Fruit fly (Drosophila melanogaster) whole organism, embryonic: ENCODE data around the gene Wnt6.

ENCODE experiments used
- Ada2b ChIP-seq: fragments of 200-800 bp; sonication (Bioruptor generic); IDR thresholded peaks from 2 replicates; pipeline ENCODE4 v1.3.6; 2022; ENCODE audit warnings: missing biosample characterization, missing genetic modification characterization
- Atf-2 ChIP-seq: fragments of 200-800 bp; sonication (Bioruptor generic); optimal IDR thresholded peaks from 2 replicates; lab custom pipeline; 2016; ENCODE audit warnings: missing biosample characterization, missing genetic modification characterization
- C15 ChIP-seq: fragments of 200-800 bp; sonication (Bioruptor generic); IDR thresholded peaks from 3 replicates; pipeline ENCODE4 v1.3.6; 2022; ENCODE audit warnings: missing biosample characterization, missing genetic modification characterization
- CG1024 ChIP-seq: fragments of 200-800 bp; sonication (Bioruptor generic); IDR thresholded peaks from 2 replicates; pipeline ENCODE4 v1.3.6; 2022; ENCODE audit warnings: missing biosample characterization, missing genetic modification characterization
- CG10959 ChIP-seq: fragments of 200-800 bp; sonication (Bioruptor generic); IDR thresholded peaks from 2 replicates; pipeline ENCODE4 v1.3.6; 2022; ENCODE audit warnings: missing biosample characterization, missing genetic modification characterization
- CG11560 ChIP-seq: fragments of 200-800 bp; sonication (Bioruptor generic); IDR thresholded peaks from 3 replicates; pipeline ENCODE4 v1.3.6; 2022; ENCODE audit warnings: missing biosample characterization, missing genetic modification characterization
- CG11723 ChIP-seq: fragments of 200-800 bp; sonication (Bioruptor generic); optimal IDR thresholded peaks from 2 replicates; lab custom pipeline; 2017; ENCODE audit warnings: missing biosample characterization, mild to moderate bottlenecking, missing genetic modification characterization
- CG13424 ChIP-seq: fragments of 200-800 bp; sonication (Bioruptor generic); optimal IDR thresholded peaks from 2 replicates; lab custom pipeline; 2019; ENCODE audit warnings: missing biosample characterization, mild to moderate bottlenecking, missing genetic modification characterization, moderate library complexity
- CG16863 ChIP-seq: fragments of 200-800 bp; sonication (Bioruptor generic); optimal IDR thresholded peaks from 3 replicates; lab custom pipeline; 2016; ENCODE audit warnings: missing biosample characterization, missing genetic modification characterization
- CG18619 ChIP-seq: fragments of 200-800 bp; sonication (Bioruptor generic); optimal IDR thresholded peaks from 3 replicates; lab custom pipeline; 2017; ENCODE audit warnings: missing biosample characterization, mild to moderate bottlenecking, missing genetic modification characterization
- CG30403 ChIP-seq: fragments of 200-800 bp; sonication (Bioruptor generic); optimal IDR thresholded peaks from 3 replicates; lab custom pipeline; 2016; ENCODE audit warnings: missing biosample characterization, missing genetic modification characterization
- CG3281 ChIP-seq: fragments of 200-800 bp; sonication (Bioruptor generic); optimal IDR thresholded peaks from 3 replicates; lab custom pipeline; 2017; ENCODE audit warnings: missing biosample characterization, mild to moderate bottlenecking, missing genetic modification characterization
- CG4424 ChIP-seq: fragments of 200-800 bp; sonication (Bioruptor generic); optimal IDR thresholded peaks from 3 replicates; lab custom pipeline; 2016; ENCODE audit warnings: missing biosample characterization, missing genetic modification characterization
- CG4730 ChIP-seq: fragments of 200-800 bp; sonication (Bioruptor generic); IDR thresholded peaks from 2 replicates; pipeline ENCODE4 v1.3.6; 2022; ENCODE audit warnings: missing biosample characterization, missing genetic modification characterization
- CG7745 ChIP-seq: fragments of 200-800 bp; sonication (Bioruptor generic); optimal IDR thresholded peaks from 2 replicates; lab custom pipeline; 2018; ENCODE audit warnings: missing biosample characterization, mild to moderate bottlenecking, missing genetic modification characterization, moderate library complexity
- CG7928 ChIP-seq: fragments of 200-800 bp; sonication (Bioruptor generic); optimal IDR thresholded peaks from 2 replicates; lab custom pipeline; 2017; ENCODE audit warnings: missing biosample characterization, mild to moderate bottlenecking, missing genetic modification characterization
- CG9797 ChIP-seq: fragments of 200-800 bp; sonication (Bioruptor generic); optimal IDR thresholded peaks from 3 replicates; lab custom pipeline; 2018; ENCODE audit warnings: missing biosample characterization, mild to moderate bottlenecking, missing genetic modification characterization
- CoRest ChIP-seq: fragments of 200-800 bp; sonication (Bioruptor generic); optimal IDR thresholded peaks from 3 replicates; lab custom pipeline; 2018; ENCODE audit warnings: missing biosample characterization, mild to moderate bottlenecking, missing genetic modification characterization, moderate library complexity
- CrebB ChIP-seq: fragments of 200-800 bp; sonication (Bioruptor generic); optimal IDR thresholded peaks from 3 replicates; lab custom pipeline; 2018; ENCODE audit warnings: missing biosample characterization, mild to moderate bottlenecking, missing genetic modification characterization
- Dip2 ChIP-seq: fragments of 200-800 bp; sonication (Bioruptor generic); IDR thresholded peaks from 2 replicates; pipeline ENCODE4 v1.3.6; 2022; ENCODE audit warnings: missing biosample characterization, missing genetic modification characterization
- Dll ChIP-seq: fragments of 200-800 bp; sonication (Bioruptor generic); IDR thresholded peaks from 4 replicates; pipeline ENCODE4 v1.3.6; 2022; ENCODE audit warnings: missing biosample characterization, missing genetic modification characterization; ENCODE audit not compliant: partially characterized antibody
- Drgx ChIP-seq: fragments of 200-800 bp; sonication (Bioruptor generic); IDR thresholded peaks from 2 replicates; pipeline ENCODE4 v1.3.6; 2022; ENCODE audit warnings: missing biosample characterization, missing genetic modification characterization
- HLH3B ChIP-seq: fragments of 200-800 bp; sonication (Bioruptor generic); IDR thresholded peaks from 2 replicates; pipeline ENCODE4 v1.3.6; 2022; ENCODE audit warnings: missing biosample characterization, missing genetic modification characterization
- Lpt ChIP-seq: fragments of >200 bp; optimal IDR thresholded peaks from 2 replicates; lab custom pipeline; 2018; ENCODE audit warnings: missing biosample characterization, missing genetic modification characterization
- Sox100B ChIP-seq: fragments of 200-800 bp; sonication (Bioruptor generic); optimal IDR thresholded peaks from 3 replicates; lab custom pipeline; 2018; ENCODE audit warnings: missing biosample characterization, mild to moderate bottlenecking, missing genetic modification characterization
- Vsx1 ChIP-seq: fragments of 200-800 bp; sonication (Bioruptor generic); optimal IDR thresholded peaks from 2 replicates; lab custom pipeline; 2017; ENCODE audit warnings: missing biosample characterization, mild to moderate bottlenecking, missing genetic modification characterization, missing genetic modification reagents
- bbx ChIP-seq: fragments of 200-800 bp; sonication (Bioruptor generic); IDR thresholded peaks from 2 replicates; pipeline ENCODE4 v1.3.6; 2022; ENCODE audit warnings: missing biosample characterization, missing genetic modification characterization; ENCODE audit not compliant: partially characterized antibody
- br ChIP-seq: fragments of >200 bp; optimal IDR thresholded peaks from 2 replicates; lab custom pipeline; 2017
- corto ChIP-seq: fragments of 200-800 bp; sonication (Bioruptor generic); optimal IDR thresholded peaks from 2 replicates; lab custom pipeline; 2016; ENCODE audit warnings: missing biosample characterization, mild to moderate bottlenecking, missing genetic modification characterization, moderate library complexity
- crc ChIP-seq: fragments of 200-800 bp; sonication (Bioruptor generic); optimal IDR thresholded peaks from 2 replicates; lab custom pipeline; 2016; ENCODE audit warnings: missing biosample characterization, missing genetic modification characterization
- danr ChIP-seq: fragments of 200-800 bp; sonication (Bioruptor generic); IDR thresholded peaks from 2 replicates; pipeline ENCODE4 v1.3.6; 2022; ENCODE audit warnings: missing biosample characterization, missing genetic modification characterization
- dimm ChIP-seq: fragments of 200-800 bp; sonication (Bioruptor generic); IDR thresholded peaks from 2 replicates; pipeline ENCODE4 v1.3.6; 2022; ENCODE audit warnings: missing biosample characterization, missing genetic modification characterization
- disco-r ChIP-seq: fragments of 200-800 bp; sonication (Bioruptor generic); optimal IDR thresholded peaks from 2 replicates; lab custom pipeline; 2016; ENCODE audit warnings: missing biosample characterization, missing genetic modification characterization
- dysf ChIP-seq: fragments of 200-800 bp; sonication (Bioruptor generic); IDR thresholded peaks from 3 replicates; pipeline ENCODE4 v1.3.6; 2022; ENCODE audit warnings: missing biosample characterization, missing genetic modification characterization
- grn ChIP-seq: fragments of 200-800 bp; sonication (Bioruptor generic); optimal IDR thresholded peaks from 3 replicates; lab custom pipeline; 2017; ENCODE audit warnings: missing biosample characterization, missing genetic modification characterization
- gro ChIP-seq: fragments of 200-800 bp; sonication (Bioruptor generic); optimal IDR thresholded peaks from 2 replicates; lab custom pipeline; 2016; ENCODE audit warnings: missing biosample characterization, missing genetic modification characterization
- ham ChIP-seq: fragments of 200-800 bp; sonication (Bioruptor generic); IDR thresholded peaks from 2 replicates; pipeline ENCODE4 v1.3.6; 2022; ENCODE audit warnings: missing biosample characterization, missing genetic modification characterization
- lmd ChIP-seq: fragments of 200-800 bp; sonication (Bioruptor generic); IDR thresholded peaks from 2 replicates; pipeline ENCODE4 v1.3.6; 2022; ENCODE audit warnings: missing biosample characterization, missing genetic modification characterization
- maf-S ChIP-seq: fragments of 200-800 bp; sonication (Bioruptor generic); optimal IDR thresholded peaks from 2 replicates; lab custom pipeline; 2016; ENCODE audit warnings: missing biosample characterization, missing genetic modification characterization
- mld ChIP-seq: fragments of 200-800 bp; sonication (Bioruptor generic); IDR thresholded peaks from 3 replicates; pipeline ENCODE4 v1.3.6; 2022; ENCODE audit warnings: missing biosample characterization, missing genetic modification characterization; ENCODE audit not compliant: partially characterized antibody
- nerfin-1 ChIP-seq: fragments of 200-800 bp; sonication (Bioruptor generic); optimal IDR thresholded peaks from 3 replicates; lab custom pipeline; 2019; ENCODE audit warnings: missing biosample characterization, mild to moderate bottlenecking, missing genetic modification characterization, moderate library complexity
- pita ChIP-seq: fragments of 200-800 bp; sonication (Bioruptor generic); optimal IDR thresholded peaks from 2 replicates; lab custom pipeline; 2017; ENCODE audit warnings: missing biosample characterization, mild to moderate bottlenecking, missing genetic modification characterization
- rib ChIP-seq: fragments of 200-800 bp; sonication (Bioruptor generic); IDR thresholded peaks from 2 replicates; pipeline ENCODE4 v1.3.6; 2022; ENCODE audit warnings: missing biosample characterization, missing genetic modification characterization
- salm ChIP-seq: fragments of 200-800 bp; sonication (Bioruptor generic); optimal IDR thresholded peaks from 2 replicates; lab custom pipeline; 2018; ENCODE audit warnings: missing biosample characterization, mild to moderate bottlenecking, missing genetic modification characterization
- sisA ChIP-seq: fragments of 200-800 bp; sonication (Bioruptor generic); IDR thresholded peaks from 2 replicates; pipeline ENCODE4 v1.3.6; 2022; ENCODE audit warnings: missing biosample characterization, missing genetic modification characterization
- slp2 ChIP-seq: fragments of 200-800 bp; sonication (Bioruptor generic); optimal IDR thresholded peaks from 2 replicates; lab custom pipeline; 2016; ENCODE audit warnings: missing biosample characterization, missing genetic modification characterization
- tgo ChIP-seq: fragments of 200-800 bp; sonication (Bioruptor generic); IDR thresholded peaks from 3 replicates; pipeline ENCODE4 v1.3.6; 2022; ENCODE audit warnings: missing biosample characterization, missing genetic modification characterization
- tll ChIP-seq, 2 experiments: fragments of 200-800 bp in 1 of 2; fragments of >200 bp in 1 of 2; sonication (Bioruptor generic) in 1 of 2; optimal IDR thresholded peaks; 2 replicates each; lab custom pipeline; 2017 to 2019; ENCODE audit warnings: missing biosample characterization in 2 of 2, missing genetic modification characterization in 2 of 2, mild to moderate bottlenecking in 1 of 2, moderate library complexity in 1 of 2
- wek ChIP-seq: fragments of 200-800 bp; sonication (Bioruptor generic); optimal IDR thresholded peaks from 3 replicates; lab custom pipeline; 2018; ENCODE audit warnings: missing biosample characterization, mild to moderate bottlenecking, missing genetic modification characterization, moderate library complexity
- zfh2 ChIP-seq: fragments of 200-800 bp; sonication (Bioruptor generic); optimal IDR thresholded peaks from 2 replicates; lab custom pipeline; 2016; ENCODE audit warnings: missing biosample characterization, missing genetic modification characterization

Gene Wnt6

DNA sequence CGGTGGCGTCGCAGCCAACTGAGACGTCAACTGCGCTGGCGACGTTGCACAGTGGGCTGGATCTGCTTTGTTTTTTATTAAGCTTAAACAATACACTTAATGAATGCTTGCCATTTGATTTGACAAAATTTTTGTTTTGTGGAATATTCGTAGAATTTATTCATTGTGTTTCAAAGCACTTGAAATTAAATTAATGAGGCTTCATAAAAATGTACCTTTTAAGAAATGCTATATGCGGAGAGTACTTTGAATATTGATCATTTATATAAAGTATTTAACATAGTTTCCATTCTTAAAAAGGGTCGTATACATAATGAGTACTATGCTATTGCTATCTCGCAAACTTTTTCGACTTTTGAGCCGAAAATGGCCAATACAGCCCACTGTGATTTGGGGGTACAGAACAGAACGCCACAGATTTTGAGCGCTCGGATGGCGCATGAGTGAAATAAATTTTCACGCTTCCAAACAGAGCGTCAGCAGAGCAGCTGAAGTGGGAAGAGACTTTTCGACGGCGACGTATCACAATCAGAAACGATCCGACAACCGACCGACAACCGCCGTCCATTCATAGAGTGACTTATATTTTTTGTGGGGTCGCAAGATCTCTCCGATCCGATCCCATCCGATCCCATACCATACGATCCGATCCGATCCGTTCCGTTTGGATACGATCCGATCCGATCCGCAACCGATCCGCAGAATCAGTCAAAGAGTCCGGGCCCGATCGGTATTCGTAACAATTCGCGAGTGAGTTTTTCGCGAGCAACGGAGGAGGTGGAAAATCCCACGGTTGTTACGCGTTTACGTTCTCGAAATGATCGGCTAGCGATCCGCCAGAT, at the start of gene Wnt6 (continued):
- TF ChIP-seq CG30403 (GFP tag; lab: Kevin White, UChicago) (peak; percentile 90), CG11560 (tag; lab: Robert Waterston, UW) (0 out of 3 replicates have a peak, but pooled peaks have one; percentile 12), corto (GFP tag; lab: Kevin White, UChicago) (no peak), lmd (GFP tag; lab: Robert Waterston, UW) (peak; percentile 73), CG10959 (no peak), nerfin-1 (tag; lab: Kevin White, UChicago) (no peak), dysf (GFP tag; lab: Robert Waterston, UW) (peak; percentile 76), maf-S (no peak), CG7745 (tag; lab: Kevin White, UChicago) (no peak), ham (no peak), danr (peak; percentile 51; the same call in 1 of the 2 replicates), CG4424 (GFP tag; lab: Kevin White, UChicago) (peak; percentile 34), CG1024 (GFP tag; lab: Robert Waterston, UW) (no peak), CrebB (no peak), CG7928 (GFP tag; lab: Kevin White, UChicago) (no peak), grn (GFP tag; lab: Kevin White, UChicago) (no peak), salm (tag; lab: Kevin White, UChicago) (peak; percentile 28), Vsx1 (GFP tag; lab: Kevin White, UChicago) (peak; percentile 67), slp2 (GFP tag; lab: Kevin White, UChicago) (peak; percentile 36), CG13424 (tag; lab: Kevin White, UChicago) (peak; percentile 82), tgo (GFP tag; lab: Robert Waterston, UW) (peak; percentile 47; the same call in 2 of the 3 replicates), Dll (no peak), pita (GFP tag; lab: Kevin White, UChicago) (no peak), CG9797 (GFP tag; lab: Kevin White, UChicago) (no peak), Drgx (GFP tag; lab: Robert Waterston, UW) (no peak), dimm (no peak), CG3281 (GFP tag; lab: Kevin White, UChicago) (peak; percentile 41), CG11723 (GFP tag; lab: Kevin White, UChicago) (peak; percentile 69), mld (GFP tag; lab: Robert Waterston, UW) (no peak), CG4730 (GFP tag; lab: Robert Waterston, UW) (peak; percentile 32), Lpt (GFP tag; lab: Kevin White, UChicago) (no peak), Sox100B (peak; percentile 73), C15 (GFP tag; lab: Robert Waterston, UW) (no peak), Ada2b (GFP tag; lab: Robert Waterston, UW) (peak; percentile 49), disco-r (peak; percentile 46), rib (GFP tag; lab: Robert Waterston, UW) (no peak), wek (GFP tag; lab: Kevin White, UChicago) (no peak), tll (GFP tag; optimal IDR thresholded peaks at IDR 0.05; lab: Kevin White, UChicago) (no peak), br (lab: Kevin White, UChicago) (no peak), CoRest (tag; lab: Kevin White, UChicago) (peak; percentile 79), Dip2 (GFP tag; lab: Robert Waterston, UW) (no peak), CG16863 (GFP tag; lab: Kevin White, UChicago) (peak; percentile 48), crc (no peak), sisA (no peak), gro (no peak), zfh2 (GFP tag; lab: Kevin White, UChicago) (peak; percentile 50), Atf-2 (GFP tag; lab: Kevin White, UChicago) (peak; percentile 29), bbx (GFP tag; lab: Robert Waterston, UW) (no peak), CG18619 (GFP tag; lab: Kevin White, UChicago) (peak; percentile 65), HLH3B (GFP tag; lab: Robert Waterston, UW) (no peak; the same call in 1 of the 2 replicates)
